Fruit fly (Drosophila melanogaster): ENCODE data around the gene mtDNA-helicase.

The mtDNA-helicase gene

dm6 chr2L:9911783-9912182 lies 18.5 kb upstream of the mtDNA-helicase start (continued):
- TF ChIP-seq Bdp1 (GFP tag; optimal IDR thresholded peaks at IDR 0.05) (no peak), Hsf (GFP tag; optimal IDR thresholded peaks at IDR 0.05) (no peak), CG6813 (GFP tag; optimal IDR thresholded peaks at IDR 0.05) (no peak), Ada2b (GFP tag; IDR thresholded peaks at IDR 0.05) (no peak), tap (tag; optimal IDR thresholded peaks at IDR 0.05) (no peak), HLH4C (GFP tag; IDR thresholded peaks at IDR 0.05; ENCODE audit: partially characterized antibody) (no peak), CG32767 (GFP tag; IDR thresholded peaks at IDR 0.05) (no peak), CG32772 (GFP tag; IDR thresholded peaks at IDR 0.05) (no peak), PHDP (tag; optimal IDR thresholded peaks at IDR 0.05) (no peak), CG10654 (GFP tag; optimal IDR thresholded peaks at IDR 0.05) (no peak), pan (optimal IDR thresholded peaks at IDR 0.05) (no peak), pan (GFP tag; optimal IDR thresholded peaks at IDR 0.05 in 1 of 2, IDR thresholded peaks at IDR 0.05 in 1 of 2) (peak in 1 of 2 experiments; percentile 64), CG30431 (GFP tag; optimal IDR thresholded peaks at IDR 0.05) (no peak), Doc2 (GFP tag; IDR thresholded peaks at IDR 0.05) (no peak), Atf6 (GFP tag; IDR thresholded peaks at IDR 0.05) (peak; percentile 44; the same call in 1 of the 2 replicates), fd96Cb (tag; optimal IDR thresholded peaks at IDR 0.05) (no peak), C15 (GFP tag; IDR thresholded peaks at IDR 0.05) (no peak), schlank (tag; optimal IDR thresholded peaks at IDR 0.05) (no peak), ara (GFP tag; IDR thresholded peaks at IDR 0.05) (peak; percentile 24), sim (GFP tag; IDR thresholded peaks at IDR 0.05) (no peak), D19B (GFP tag; optimal IDR thresholded peaks at IDR 0.05) (no peak), usp (GFP tag; optimal IDR thresholded peaks at IDR 0.05) (no peak), CG11093 (GFP tag; IDR thresholded peaks at IDR 0.05) (no peak), CG18599 (GFP tag; optimal IDR thresholded peaks at IDR 0.05) (no peak), CG17361 (GFP tag; IDR thresholded peaks at IDR 0.05) (no peak), CG12219 (GFP tag; optimal IDR thresholded peaks at IDR 0.05) (no peak), CG15269 (tag; optimal IDR thresholded peaks at IDR 0.05) (no peak), CG12942 (GFP tag; optimal IDR thresholded peaks at IDR 0.05) (no peak), Hr51 (GFP tag; optimal IDR thresholded peaks at IDR 0.05) (no peak), ttk (GFP tag; IDR thresholded peaks at IDR 0.05) (0 out of 2 replicates have a peak, but pooled peaks have one; percentile 25), mam (GFP tag; optimal IDR thresholded peaks at IDR 0.05) (peak; percentile 38), zfh1 (GFP tag; IDR thresholded peaks at IDR 0.05) (peak; percentile 58; the same call in 2 of the 3 replicates), trem (tag; optimal IDR thresholded peaks at IDR 0.05) (no peak), pb (GFP tag; optimal IDR thresholded peaks at IDR 0.05) (no peak), CG13775 (GFP tag; optimal IDR thresholded peaks at IDR 0.05) (no peak), repo (GFP tag; optimal IDR thresholded peaks at IDR 0.05) (no peak), CG11696 (GFP tag; IDR thresholded peaks at IDR 0.05) (no peak), CG3847 (GFP tag; IDR thresholded peaks at IDR 0.05) (no peak), yki (optimal IDR thresholded peaks at IDR 0.05) (no peak), chm (GFP tag; IDR thresholded peaks at IDR 0.05) (no peak), CG17612 (GFP tag; IDR thresholded peaks at IDR 0.05) (no peak), exex (tag; optimal IDR thresholded peaks at IDR 0.05) (no peak), CG8359 (GFP tag; optimal IDR thresholded peaks at IDR 0.05; ENCODE audit: borderline replicate concordance) (no peak), CG12769 (tag; optimal IDR thresholded peaks at IDR 0.05) (peak; percentile 32), CG17912 (GFP tag; optimal IDR thresholded peaks at IDR 0.05) (no peak), sens-2 (GFP tag; IDR thresholded peaks at IDR 0.05) (no peak), Deaf1 (tag; optimal IDR thresholded peaks at IDR 0.05) (peak; percentile 88), CG11695 (GFP tag; IDR thresholded peaks at IDR 0.05) (peak; percentile 45; the same call in 1 of the 3 replicates), CG12744 (GFP tag; optimal IDR thresholded peaks at IDR 0.05) (no peak), klu (GFP tag; IDR thresholded peaks at IDR 0.05) (no peak), CG1647 (GFP tag; optimal IDR thresholded peaks at IDR 0.05) (no peak), ap (GFP tag; IDR thresholded peaks at IDR 0.05) (no peak), crol (GFP tag; IDR thresholded peaks at IDR 0.05) (peak; percentile 28; the same call in 1 of the 2 replicates)

All from whole organism, embryonic.